Worm (Caenorhabditis elegans) whole organism, L4/young adult: Measurements from ENCODE around the gene hrg-5.

Experiments used
- dao-5 ChIP-seq: sonication (generic microtip); optimal IDR thresholded peaks from 2 replicates; lab custom pipeline; 2016; ENCODE audit warnings: missing genotype, missing genetic modification characterization, moderate library complexity, missing compliant biosample characterization
- him-1 ChIP-seq: sonication (generic microtip); optimal IDR thresholded peaks from 2 replicates; lab custom pipeline; 2016; ENCODE audit warnings: missing genotype, missing genetic modification reagents, missing genetic modification characterization, missing compliant biosample characterization

ce11 chrIV:11036222-11036621 is 7.0 kb upstream of the hrg-5 start, which contains the start of gene fkb-1:
- TF ChIP-seq dao-5 (tag; lab: Kevin White, UChicago) (no peak), him-1 (no peak)
